Fruit fly (Drosophila melanogaster) S2 (cell line): ENCODE measurements around the gene Ccp84Ag.

Source experiments
- CG8478 ChIP-seq: fragments of >200 bp; optimal IDR thresholded peaks from 2 replicates; lab custom pipeline; 2018
- CTCF ChIP-seq, 2 experiments: fragments of >200 bp; optimal IDR thresholded peaks; 2 replicates each; lab custom pipeline; 2018

Gene Ccp84Ag

dm6 chr3R:6674548-6674947, 12.0 kb upstream of the Ccp84Ag start:
- TF ChIP-seq CG8478 (no peak), CTCF (optimal IDR thresholded peaks at IDR 0.05; lab: Kevin White, UChicago) (no peak)

dm6 chr3R:6678480-6678879, 8.0 kb upstream of the Ccp84Ag start, which contains the start of gene lab:
Gene lab, minus strand, starts transcription at chr3R:6678590.
- TF ChIP-seq CTCF (optimal IDR thresholded peaks at IDR 0.05; lab: Kevin White, UChicago) (peak in 1 of 2 experiments; percentile 18), CG8478 (no peak)

dm6 chr3R:6683135-6683534, 3.4 kb upstream of the Ccp84Ag start:
- TF ChIP-seq CG8478 = no peak
- peak in 1 of 2 experiments; percentile 16 for TF ChIP-seq CTCF (optimal IDR thresholded peaks at IDR 0.05; lab: Kevin White, UChicago)

dm6 chr3R:6683671-6684070, 2.9 kb upstream of the Ccp84Ag start:
- TF ChIP-seq CTCF (optimal IDR thresholded peaks at IDR 0.05; lab: Kevin White, UChicago) (peak; percentile 76 to 91), CG8478 (no peak)

dm6 chr3R:6684145-6684544, 2.4 kb upstream of the Ccp84Ag start, which contains the start of gene Edg84A:
Gene Edg84A, plus strand, starts transcription at chr3R:6684445.
- no peak for TF ChIP-seq CG8478
- TF ChIP-seq CTCF (optimal IDR thresholded peaks at IDR 0.05; lab: Kevin White, UChicago) = no peak

- TF ChIP-seq CTCF (optimal IDR thresholded peaks at IDR 0.05; lab: Kevin White, UChicago) (no peak), CG8478 (no peak)
Observed at dm6 chr3R:6687219-6687618, 691 bp downstream of the Ccp84Ag start.

- TF ChIP-seq CTCF (optimal IDR thresholded peaks at IDR 0.05; lab: Kevin White, UChicago) (no peak), CG8478 (no peak)
Observed at dm6 chr3R:6688160-6688559, 1.6 kb downstream of the Ccp84Ag start.

dm6 chr3R:6690139-6690538, 3.6 kb downstream of the Ccp84Ag start, which contains the start of gene Ccp84Af:
Gene Ccp84Af, minus strand, starts transcription at chr3R:6690239.
- TF ChIP-seq CTCF (optimal IDR thresholded peaks at IDR 0.05; lab: Kevin White, UChicago) (no peak), CG8478 (no peak)

- TF ChIP-seq CTCF (optimal IDR thresholded peaks at IDR 0.05; lab: Kevin White, UChicago) (no peak), CG8478 (no peak)
Observed at dm6 chr3R:6691658-6692057, 5.1 kb downstream of the Ccp84Ag start, which contains the start of gene Ccp84Ae. Gene Ccp84Ae, minus strand, starts transcription at chr3R:6691758.

dm6 chr3R:6692432-6692831, 5.9 kb downstream of the Ccp84Ag start, which contains the start of gene Ccp84Ad:
Gene Ccp84Ad, plus strand, starts transcription at chr3R:6692732.
- TF ChIP-seq CTCF (optimal IDR thresholded peaks at IDR 0.05; lab: Kevin White, UChicago) (no peak), CG8478 (no peak)

- TF ChIP-seq CTCF (optimal IDR thresholded peaks at IDR 0.05; lab: Kevin White, UChicago) (no peak), CG8478 (no peak)
Observed at dm6 chr3R:6696221-6696749, 9.8 kb downstream of the Ccp84Ag start, which contains the start of gene Ccp84Ac. Gene Ccp84Ac, minus strand, starts transcription at chr3R:6696271.

- TF ChIP-seq CG8478 = no peak
- TF ChIP-seq CTCF (optimal IDR thresholded peaks at IDR 0.05; lab: Kevin White, UChicago) = no peak
Observed at dm6 chr3R:6702777-6703176, 16.2 kb downstream of the Ccp84Ag start, which contains the start of gene Ccp84Ab. Gene Ccp84Ab, minus strand, starts transcription at chr3R:6702877.

dm6 chr3R:6703784-6704183, 17.3 kb downstream of the Ccp84Ag start, which contains the start of gene Ccp84Aa:
Gene Ccp84Aa, plus strand, starts transcription at chr3R:6704084.
- TF ChIP-seq CG8478 (no peak), CTCF (optimal IDR thresholded peaks at IDR 0.05; lab: Kevin White, UChicago) (no peak)

- peak; percentile 49 to 69 for TF ChIP-seq CTCF (optimal IDR thresholded peaks at IDR 0.05; lab: Kevin White, UChicago)
- TF ChIP-seq CG8478 = no peak
Observed at dm6 chr3R:6706327-6706726, 19.8 kb downstream of the Ccp84Ag start.

dm6 chr3R:6708858-6709257, 22.3 kb downstream of the Ccp84Ag start:
- TF ChIP-seq CTCF (optimal IDR thresholded peaks at IDR 0.05; lab: Kevin White, UChicago) (peak; percentile 63 to 83), CG8478 (no peak)

dm6 chr3R:6723537-6724171, 37.1 kb downstream of the Ccp84Ag start:
- no peak for TF ChIP-seq CTCF (optimal IDR thresholded peaks at IDR 0.05; lab: Kevin White, UChicago)
- TF ChIP-seq CG8478 = no peak
